Worm (Caenorhabditis elegans): ENCODE measurements around the gene ZK673.1.

DNA sequence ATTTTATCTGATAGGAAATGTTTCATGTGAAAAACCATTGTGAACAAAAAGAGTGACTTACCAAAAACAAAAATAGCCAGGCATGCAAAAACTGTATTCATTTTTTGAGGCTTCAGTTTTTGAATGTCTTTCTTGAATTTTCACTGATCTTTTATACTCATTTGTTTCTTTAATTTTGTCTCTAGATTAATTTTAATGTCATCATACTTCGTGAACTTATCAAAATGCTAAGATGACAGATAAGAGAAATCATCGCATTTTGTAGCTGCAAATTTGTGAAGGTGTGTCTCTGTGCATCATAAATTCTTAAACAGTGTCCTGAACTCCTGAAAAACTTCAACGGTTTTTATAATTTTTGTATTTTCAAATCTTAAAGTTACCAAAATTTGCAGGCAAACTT lies 33.1 kb downstream of the ZK673.1 start, which contains the start of gene clec-58:
- no peak for TF ChIP-seq flt-1 (GFP tag; IDR thresholded peaks at IDR 0.05)
- TF ChIP-seq med-1 (GFP tag; optimal IDR thresholded peaks at IDR 0.05; ENCODE audit: insufficient read depth): no peak
- no peak for TF ChIP-seq klf-2 (GFP tag; conservative IDR thresholded peaks at IDR 0.05)
- TF ChIP-seq ztf-29 (GFP tag; IDR thresholded peaks at IDR 0.05): no peak
- TF ChIP-seq T22C8.4 (GFP tag; IDR thresholded peaks at IDR 0.05): no peak
- TF ChIP-seq ztf-23 (GFP tag; IDR thresholded peaks at IDR 0.05): no peak
- TF ChIP-seq ref-1 (GFP tag; conservative IDR thresholded peaks at IDR 0.05): no peak
- no peak for TF ChIP-seq tab-1 (GFP tag; IDR thresholded peaks at IDR 0.05)
- TF ChIP-seq cog-1 (tag; optimal IDR thresholded peaks at IDR 0.05): no peak
